Fruit fly (Drosophila melanogaster) whole organism, adult: ENCODE measurements around the gene Chrac-14.

Experiments
- Hr96 ChIP-seq: fragments of 200-800 bp; sonication (Bioruptor generic); optimal IDR thresholded peaks from 2 replicates; lab custom pipeline; 2016; ENCODE audit warnings: missing biosample characterization, missing genetic modification characterization
- ovo ChIP-seq: fragments of 200-800 bp; sonication (Bioruptor generic); optimal IDR thresholded peaks from 2 replicates; lab custom pipeline; 2016; ENCODE audit warnings: missing biosample characterization, missing genetic modification characterization

dm6 chr2L:8442147-8442546, 4.9 kb downstream of the Chrac-14 start, which contains the start of gene CG31897:
- TF ChIP-seq Hr96 (GFP tag; lab: Kevin White, UChicago) (no peak), ovo (GFP tag; lab: Kevin White, UChicago) (no peak)
